Worm (Caenorhabditis elegans): ENCODE measurements around the gene rbg-1.

ce11 chrX:14947355-14947668, 36.0 kb upstream of the rbg-1 start:
- no peak for TF ChIP-seq pqm-1 (tag; optimal IDR thresholded peaks at IDR 0.05)
- no peak for TF ChIP-seq nfya-1 (tag; optimal IDR thresholded peaks at IDR 0.05; ENCODE audit: insufficient read depth)
- TF ChIP-seq elt-2 (tag; optimal IDR thresholded peaks at IDR 0.05): no peak
- no peak for TF ChIP-seq nhr-237 (tag; optimal IDR thresholded peaks at IDR 0.05)
- no peak for TF ChIP-seq ztf-11 (tag; optimal IDR thresholded peaks at IDR 0.05)
- no peak for TF ChIP-seq snpc-4 (tag; optimal IDR thresholded peaks at IDR 0.05)
- no peak for TF ChIP-seq unc-62 (GFP tag; optimal IDR thresholded peaks at IDR 0.05)
- TF ChIP-seq nhr-28 (tag; optimal IDR thresholded peaks at IDR 0.05): no peak
- TF ChIP-seq nhr-23 (tag; optimal IDR thresholded peaks at IDR 0.05): peak; percentile 76
